Fruit fly (Drosophila melanogaster) whole organism: ENCODE results near the gene Qsox2.

Experiments
- CG8478 ChIP-seq: fragments of >200 bp; optimal IDR thresholded peaks from 2 replicates; lab custom pipeline; 2018; ENCODE audit warnings: inconsistent platforms
- Dll ChIP-seq: fragments of >200 bp; optimal IDR thresholded peaks from 2 replicates; lab custom pipeline; 2017
- EcR ChIP-seq, 2 experiments: fragments of >200 bp; optimal IDR thresholded peaks; 2 replicates each; lab custom pipeline; 2017; ENCODE audit warnings: missing biosample characterization in 2 of 2, missing genetic modification characterization in 2 of 2, missing genetic modification reagents in 2 of 2
- pan ChIP-seq: fragments of >200 bp; optimal IDR thresholded peaks from 2 replicates; lab custom pipeline; 2017
- psq ChIP-seq: fragments of >200 bp; optimal IDR thresholded peaks from 2 replicates; lab custom pipeline; 2017
- usp ChIP-seq: fragments of >200 bp; optimal IDR thresholded peaks from 2 replicates; lab custom pipeline; 2017; ENCODE audit warnings: missing biosample characterization, missing genetic modification characterization, mixed read lengths

The Qsox2 gene

dm6 chr3R:21878473-21878872 is 35.1 kb upstream of the Qsox2 start, which contains the start of gene CG34148:
Gene CG34148, minus strand, starts transcription at chr3R:21878686.
- no peak for TF ChIP-seq psq
- TF ChIP-seq EcR (GFP tag; optimal IDR thresholded peaks at IDR 0.05; lab: Kevin White, UChicago): no peak
- no peak for TF ChIP-seq CG8478 (lab: Kevin White, UChicago)
- no peak for TF ChIP-seq pan (lab: Kevin White, UChicago)
- no peak for TF ChIP-seq usp (GFP tag; lab: Kevin White, UChicago)
- no peak for TF ChIP-seq Dll (lab: Kevin White, UChicago)

dm6 chr3R:21880510-21880909 is 33.0 kb upstream of the Qsox2 start, which contains the start of gene CG31465:
Gene CG31465, plus strand, starts transcription at chr3R:21880810.
- TF ChIP-seq EcR (GFP tag; optimal IDR thresholded peaks at IDR 0.05; lab: Kevin White, UChicago) (no peak), psq (no peak), usp (GFP tag; lab: Kevin White, UChicago) (no peak), pan (lab: Kevin White, UChicago) (no peak), CG8478 (lab: Kevin White, UChicago) (no peak), Dll (lab: Kevin White, UChicago) (no peak)

dm6 chr3R:21884354-21884753 is 29.2 kb upstream of the Qsox2 start, which contains the start of gene fit:
Gene fit, minus strand, starts transcription at chr3R:21884454.
- TF ChIP-seq usp (GFP tag; lab: Kevin White, UChicago) (no peak), Dll (lab: Kevin White, UChicago) (no peak), pan (lab: Kevin White, UChicago) (no peak), CG8478 (lab: Kevin White, UChicago) (no peak), psq (no peak), EcR (GFP tag; optimal IDR thresholded peaks at IDR 0.05; lab: Kevin White, UChicago) (no peak)

- TF ChIP-seq psq (no peak), EcR (GFP tag; optimal IDR thresholded peaks at IDR 0.05; lab: Kevin White, UChicago) (no peak), CG8478 (lab: Kevin White, UChicago) (no peak), usp (GFP tag; lab: Kevin White, UChicago) (no peak), pan (lab: Kevin White, UChicago) (no peak), Dll (lab: Kevin White, UChicago) (no peak)
Observed at dm6 chr3R:21885450-21885849, 28.1 kb upstream of the Qsox2 start, which contains the start of gene CG17819. Gene CG17819, minus strand, starts transcription at chr3R:21885550.

- TF ChIP-seq psq (no peak), Dll (lab: Kevin White, UChicago) (no peak), pan (lab: Kevin White, UChicago) (no peak), usp (GFP tag; lab: Kevin White, UChicago) (no peak), EcR (GFP tag; optimal IDR thresholded peaks at IDR 0.05; lab: Kevin White, UChicago) (no peak), CG8478 (lab: Kevin White, UChicago) (no peak)
Observed at dm6 chr3R:21886861-21887587, 26.5 kb upstream of the Qsox2 start, which contains the start of the genes CG6678 and dnd. Gene CG6678, plus strand, starts transcription at chr3R:21887029. Gene dnd, minus strand, starts transcription at chr3R:21887355.

dm6 chr3R:21887588-21888007 is 25.9 kb upstream of the Qsox2 start:
- TF ChIP-seq psq: no peak
- no peak for TF ChIP-seq Dll (lab: Kevin White, UChicago)
- TF ChIP-seq pan (lab: Kevin White, UChicago): no peak
- no peak for TF ChIP-seq CG8478 (lab: Kevin White, UChicago)
- no peak for TF ChIP-seq usp (GFP tag; lab: Kevin White, UChicago)
- TF ChIP-seq EcR (GFP tag; optimal IDR thresholded peaks at IDR 0.05; lab: Kevin White, UChicago): no peak

dm6 chr3R:21888696-21889602 is 24.6 kb upstream of the Qsox2 start, which contains the start of gene CG43844:
Gene CG43844, plus strand, starts transcription at chr3R:21889539.
- TF ChIP-seq pan (lab: Kevin White, UChicago): no peak
- TF ChIP-seq CG8478 (lab: Kevin White, UChicago): no peak
- no peak for TF ChIP-seq EcR (GFP tag; optimal IDR thresholded peaks at IDR 0.05; lab: Kevin White, UChicago)
- TF ChIP-seq psq: no peak
- TF ChIP-seq usp (GFP tag; lab: Kevin White, UChicago): no peak
- TF ChIP-seq Dll (lab: Kevin White, UChicago): no peak

- TF ChIP-seq CG8478 (lab: Kevin White, UChicago): no peak
- TF ChIP-seq usp (GFP tag; lab: Kevin White, UChicago): no peak
- TF ChIP-seq psq: no peak
- no peak for TF ChIP-seq Dll (lab: Kevin White, UChicago)
- peak; percentile 37 to 39 for TF ChIP-seq EcR (GFP tag; optimal IDR thresholded peaks at IDR 0.05; lab: Kevin White, UChicago)
Observed at dm6 chr3R:21889945-21890344, 23.6 kb upstream of the Qsox2 start.

dm6 chr3R:21890739-21891138 is 22.8 kb upstream of the Qsox2 start:
- TF ChIP-seq CG8478 (lab: Kevin White, UChicago) (no peak), pan (lab: Kevin White, UChicago) (no peak), usp (GFP tag; lab: Kevin White, UChicago) (no peak), EcR (GFP tag; optimal IDR thresholded peaks at IDR 0.05; lab: Kevin White, UChicago) (peak in 1 of 2 experiments; percentile 51), psq (no peak), Dll (lab: Kevin White, UChicago) (no peak)

dm6 chr3R:21892450-21892849 is 21.1 kb upstream of the Qsox2 start:
- no peak for TF ChIP-seq Dll (lab: Kevin White, UChicago)
- TF ChIP-seq psq: no peak

- no peak for TF ChIP-seq Dll (lab: Kevin White, UChicago)
- TF ChIP-seq pan (lab: Kevin White, UChicago): no peak
- no peak for TF ChIP-seq EcR (GFP tag; optimal IDR thresholded peaks at IDR 0.05; lab: Kevin White, UChicago)
- no peak for TF ChIP-seq usp (GFP tag; lab: Kevin White, UChicago)
- no peak for TF ChIP-seq psq
- TF ChIP-seq CG8478 (lab: Kevin White, UChicago): no peak
Observed at dm6 chr3R:21893929-21894328, 19.6 kb upstream of the Qsox2 start.
